Worm (Caenorhabditis elegans) whole organism, L3 larva: Measurements from ENCODE around the gene F10D7.3.

ENCODE experiments used
- ZK546.5 ChIP-seq: sonication (generic microtip); optimal IDR thresholded peaks from 2 replicates; lab custom pipeline; 2017; ENCODE audit warnings: missing biosample characterization, missing genetic modification characterization
- egl-27 ChIP-seq: sonication (generic microtip); optimal IDR thresholded peaks from 4 replicates; lab custom pipeline; 2017; ENCODE audit warnings: missing biosample characterization, missing genetic modification reagents, missing genetic modification characterization
- jun-1 ChIP-seq: fragments of 150-350 bp; optimal IDR thresholded peaks from 2 replicates; lab custom pipeline; 2014; ENCODE audit warnings: missing biosample characterization, missing genetic modification reagents, missing genetic modification characterization
- nhr-76 ChIP-seq: fragments of 150-350 bp; sonication (generic microtip); optimal IDR thresholded peaks from 5 replicates; lab custom pipeline; 2014; ENCODE audit warnings: missing biosample characterization, missing genetic modification characterization
- sea-2 ChIP-seq: fragments of 150-350 bp; sonication (generic microtip); optimal IDR thresholded peaks from 4 replicates; lab custom pipeline; 2014; ENCODE audit warnings: missing biosample characterization, missing genetic modification reagents, missing genetic modification characterization
- unc-39 ChIP-seq: sonication (generic microtip); optimal IDR thresholded peaks from 4 replicates; lab custom pipeline; 2017; ENCODE audit warnings: missing biosample characterization, missing genetic modification characterization

DNA sequence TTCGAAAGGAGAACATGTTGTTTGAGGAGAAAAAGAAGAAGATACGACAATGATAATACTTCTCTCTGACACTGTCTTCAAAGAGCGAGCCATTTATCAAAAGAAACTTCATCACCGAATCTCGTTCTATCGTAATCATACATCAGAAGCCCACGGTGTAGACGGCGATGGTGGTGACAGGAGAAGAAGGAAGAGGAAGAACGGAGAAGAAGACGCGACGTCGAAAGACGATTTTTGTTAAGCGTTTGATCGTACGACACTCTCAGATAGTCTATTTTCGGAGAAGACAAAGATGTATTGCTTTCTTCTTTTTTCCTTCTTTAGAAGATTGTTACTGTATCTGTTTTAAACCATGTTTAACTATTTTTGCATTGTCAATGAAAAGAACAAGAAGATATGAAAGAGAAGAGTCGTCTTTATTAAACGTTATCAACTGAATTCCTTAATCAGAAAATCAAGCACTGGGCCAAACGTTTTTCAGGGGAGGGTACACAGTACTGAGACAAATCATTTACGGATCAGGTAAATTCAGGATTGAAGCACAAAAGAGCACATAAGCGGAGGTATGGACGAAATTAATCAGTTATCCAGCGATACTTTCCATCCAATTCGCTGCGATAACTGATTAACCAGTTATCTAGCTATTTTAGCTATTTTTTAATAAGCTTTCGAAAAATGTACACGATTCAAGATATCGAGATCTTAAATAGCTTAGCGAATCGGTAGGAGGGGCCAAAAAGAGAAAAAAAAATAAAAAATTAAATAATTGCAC, 45.6 kb upstream of the F10D7.3 start:
- TF ChIP-seq ZK546.5 (tag; lab: Kevin White, UChicago) (no peak), jun-1 (tag; lab: Kevin White, UChicago) (no peak), nhr-76 (tag; lab: Kevin White, UChicago) (peak; percentile 41), egl-27 (tag; lab: Kevin White, UChicago) (no peak), sea-2 (no peak), unc-39 (tag; lab: Kevin White, UChicago) (no peak)
